Worm (Caenorhabditis elegans) whole organism, young adult: Measurements from ENCODE around the gene lsy-12.

ENCODE experiments used
- F22D6.2 ChIP-seq: sonication (generic microtip); optimal IDR thresholded peaks from 2 replicates; lab custom pipeline; 2016; ENCODE audit warnings: mild to moderate bottlenecking, missing genetic modification characterization, missing compliant biosample characterization
- atf-7 ChIP-seq: sonication (generic microtip); optimal IDR thresholded peaks from 2 replicates; lab custom pipeline; 2017; ENCODE audit warnings: mild to moderate bottlenecking, missing genetic modification characterization, missing compliant biosample characterization
- attf-6 ChIP-seq: fragments of 200-800 bp; sonication (Bioruptor generic); IDR thresholded peaks from 2 replicates; pipeline ENCODE4 v1.3.6; 2022; ENCODE audit warnings: missing genetic modification reagents, missing genetic modification characterization, missing compliant biosample characterization
- cebp-1 ChIP-seq, 2 experiments: fragments of 200-800 bp in 1 of 2; sonication (Bioruptor generic) in 1 of 2; sonication (generic microtip) in 1 of 2; IDR thresholded peaks in 1 of 2; optimal IDR thresholded peaks in 1 of 2; 2 replicates each; pipeline versions ENCODE4 v1.3.6 to Lab custom; 2017 to 2022; ENCODE audit warnings: missing compliant biosample characterization in 2 of 2, missing genetic modification characterization in 2 of 2, mild to moderate bottlenecking in 1 of 2, missing genetic modification reagents in 1 of 2, moderate library complexity in 1 of 2
- lir-1 ChIP-seq: fragments of 200-800 bp; sonication (Bioruptor generic); conservative IDR thresholded peaks from 2 replicates; pipeline ENCODE4 v1.3.6; 2022; ENCODE audit warnings: missing genetic modification reagents, missing genetic modification characterization, missing compliant biosample characterization
- unc-62 ChIP-seq: fragments of 150-350 bp; optimal IDR thresholded peaks from 2 replicates; lab custom pipeline; 2014; ENCODE audit warnings: missing biosample characterization, missing genetic modification reagents, missing genetic modification characterization

ce11 chrV:9871339-9871738, 11.6 kb upstream of the lsy-12 start, which contains the start of gene srab-18:
- TF ChIP-seq unc-62 (no peak), attf-6 (GFP tag; lab: Robert Waterston, UW) (no peak), F22D6.2 (tag; lab: Kevin White, UChicago) (no peak), atf-7 (tag; lab: Kevin White, UChicago) (no peak), lir-1 (GFP tag; lab: Robert Waterston, UW) (no peak), cebp-1 (GFP tag; IDR thresholded peaks at IDR 0.05; lab: Robert Waterston, UW) (no peak), cebp-1 (tag; optimal IDR thresholded peaks at IDR 0.05; lab: Kevin White, UChicago) (no peak)
